Worm (Caenorhabditis elegans): ENCODE data around the gene metl-2.
"Not testable (repeated sequence)": the region's sequence is repeated elsewhere in the genome, so short reads cannot be mapped to it uniquely, and the experiment has no call there.

The metl-2 gene

ce11 chrII:14958113-14958512, 11.6 kb upstream of the metl-2 start, which contains the start of gene Y53F4B.1:
TSS of gene Y53F4B.1 (minus strand) at chrII:14958213.
- TF ChIP-seq tab-1 (GFP tag; IDR thresholded peaks at IDR 0.05) (no peak), T22C8.4 (GFP tag; IDR thresholded peaks at IDR 0.05) (no peak), ref-1 (GFP tag; conservative IDR thresholded peaks at IDR 0.05) (no peak), klf-2 (GFP tag; conservative IDR thresholded peaks at IDR 0.05) (no peak), med-1 (GFP tag; optimal IDR thresholded peaks at IDR 0.05; ENCODE audit: insufficient read depth) (no peak), ztf-23 (GFP tag; IDR thresholded peaks at IDR 0.05) (no peak), cog-1 (tag; optimal IDR thresholded peaks at IDR 0.05) (no peak), ztf-29 (GFP tag; IDR thresholded peaks at IDR 0.05) (no peak), flt-1 (GFP tag; IDR thresholded peaks at IDR 0.05) (no peak)

- TF ChIP-seq tab-1 (GFP tag; IDR thresholded peaks at IDR 0.05) (no peak), flt-1 (GFP tag; IDR thresholded peaks at IDR 0.05) (no peak), cog-1 (tag; optimal IDR thresholded peaks at IDR 0.05) (no peak), ztf-29 (GFP tag; IDR thresholded peaks at IDR 0.05) (no peak), T22C8.4 (GFP tag; IDR thresholded peaks at IDR 0.05) (no peak), ztf-23 (GFP tag; IDR thresholded peaks at IDR 0.05) (no peak), ref-1 (GFP tag; conservative IDR thresholded peaks at IDR 0.05) (no peak), med-1 (GFP tag; optimal IDR thresholded peaks at IDR 0.05; ENCODE audit: insufficient read depth) (no peak), klf-2 (GFP tag; conservative IDR thresholded peaks at IDR 0.05) (no peak)
Measured at ce11 chrII:14959273-14959672, 10.4 kb upstream of the metl-2 start.

DNA sequence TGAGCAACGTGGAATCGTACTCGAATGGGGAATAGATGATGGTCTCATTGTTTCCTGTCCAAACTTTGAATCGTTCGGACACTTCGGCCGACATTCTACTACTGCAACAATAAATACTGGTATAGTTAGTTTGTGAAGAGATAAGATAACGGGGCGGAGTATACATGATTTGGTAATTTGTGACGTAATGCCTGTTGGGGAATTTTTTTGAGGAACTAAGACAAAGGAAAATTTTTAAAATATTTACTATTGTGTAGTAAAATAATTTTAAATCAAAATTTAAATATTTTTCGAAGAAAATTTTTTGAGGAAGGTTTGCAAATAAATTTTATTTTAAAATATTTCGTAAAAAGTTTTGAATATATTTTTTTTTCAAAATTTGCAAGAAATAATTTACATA, 5.7 kb upstream of the metl-2 start, which contains the start of gene elo-9:
elo-9 (minus strand) TSS at position 101 of the 400 bp plus-strand sequence.
- TF ChIP-seq med-1 (GFP tag; optimal IDR thresholded peaks at IDR 0.05; ENCODE audit: insufficient read depth) (no peak), ref-1 (GFP tag; conservative IDR thresholded peaks at IDR 0.05) (no peak), tab-1 (GFP tag; IDR thresholded peaks at IDR 0.05) (no peak), cog-1 (tag; optimal IDR thresholded peaks at IDR 0.05) (no peak), klf-2 (GFP tag; conservative IDR thresholded peaks at IDR 0.05) (no peak), ztf-29 (GFP tag; IDR thresholded peaks at IDR 0.05) (no peak), flt-1 (GFP tag; IDR thresholded peaks at IDR 0.05) (no peak), ztf-23 (GFP tag; IDR thresholded peaks at IDR 0.05) (no peak), T22C8.4 (GFP tag; IDR thresholded peaks at IDR 0.05) (no peak)

- TF ChIP-seq ztf-23 (GFP tag; IDR thresholded peaks at IDR 0.05) (no peak), T22C8.4 (GFP tag; IDR thresholded peaks at IDR 0.05) (no peak), med-1 (GFP tag; optimal IDR thresholded peaks at IDR 0.05; ENCODE audit: insufficient read depth) (no peak), ref-1 (GFP tag; conservative IDR thresholded peaks at IDR 0.05) (no peak), tab-1 (GFP tag; IDR thresholded peaks at IDR 0.05) (no peak), klf-2 (GFP tag; conservative IDR thresholded peaks at IDR 0.05) (no peak), ztf-29 (GFP tag; IDR thresholded peaks at IDR 0.05) (no peak), cog-1 (tag; optimal IDR thresholded peaks at IDR 0.05) (no peak), flt-1 (GFP tag; IDR thresholded peaks at IDR 0.05) (no peak)
Measured at ce11 chrII:14964877-14965276, 4.8 kb upstream of the metl-2 start.

- TF ChIP-seq tab-1 (GFP tag; IDR thresholded peaks at IDR 0.05) (no peak), ref-1 (GFP tag; conservative IDR thresholded peaks at IDR 0.05) (no peak), med-1 (GFP tag; optimal IDR thresholded peaks at IDR 0.05; ENCODE audit: insufficient read depth) (no peak), T22C8.4 (GFP tag; IDR thresholded peaks at IDR 0.05) (no peak), ztf-23 (GFP tag; IDR thresholded peaks at IDR 0.05) (no peak), ztf-29 (GFP tag; IDR thresholded peaks at IDR 0.05) (no peak), flt-1 (GFP tag; IDR thresholded peaks at IDR 0.05) (no peak), klf-2 (GFP tag; conservative IDR thresholded peaks at IDR 0.05) (no peak), cog-1 (tag; optimal IDR thresholded peaks at IDR 0.05) (no peak)
Measured at ce11 chrII:14966420-14966819, 3.3 kb upstream of the metl-2 start.

DNA sequence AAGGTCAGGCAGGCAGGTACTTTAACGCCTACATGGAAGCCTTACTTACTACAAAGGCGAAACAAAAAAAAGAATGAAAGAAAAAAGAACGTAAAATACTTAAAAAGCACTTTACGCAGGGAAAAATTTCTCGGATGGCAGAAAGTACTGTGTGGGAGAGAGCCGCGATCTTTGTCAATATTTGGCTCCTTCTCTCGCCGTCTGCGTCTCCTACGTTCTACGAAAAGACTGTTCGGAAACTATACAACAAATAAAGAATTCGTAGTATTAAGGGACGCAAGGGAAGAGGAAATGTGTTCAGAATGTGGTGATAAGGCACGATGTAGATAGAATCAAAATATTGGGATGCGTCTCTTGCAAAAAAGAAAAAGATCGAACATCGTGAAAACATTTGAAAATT, 2.6 kb upstream of the metl-2 start:
- no peak for TF ChIP-seq tab-1 (GFP tag; IDR thresholded peaks at IDR 0.05)
- TF ChIP-seq ref-1 (GFP tag; conservative IDR thresholded peaks at IDR 0.05), result no peak
- TF ChIP-seq ztf-29 (GFP tag; IDR thresholded peaks at IDR 0.05), result no peak

- no peak for TF ChIP-seq ztf-23 (GFP tag; IDR thresholded peaks at IDR 0.05)
- TF ChIP-seq cog-1 (tag; optimal IDR thresholded peaks at IDR 0.05), result no peak
- TF ChIP-seq ztf-29 (GFP tag; IDR thresholded peaks at IDR 0.05), result no peak
- no peak for TF ChIP-seq tab-1 (GFP tag; IDR thresholded peaks at IDR 0.05)
- no peak for TF ChIP-seq klf-2 (GFP tag; conservative IDR thresholded peaks at IDR 0.05)
- no peak for TF ChIP-seq flt-1 (GFP tag; IDR thresholded peaks at IDR 0.05)
- TF ChIP-seq T22C8.4 (GFP tag; IDR thresholded peaks at IDR 0.05), result no peak
- no peak for TF ChIP-seq ref-1 (GFP tag; conservative IDR thresholded peaks at IDR 0.05)
Measured at ce11 chrII:14968275-14968674, 1.4 kb upstream of the metl-2 start.

DNA sequence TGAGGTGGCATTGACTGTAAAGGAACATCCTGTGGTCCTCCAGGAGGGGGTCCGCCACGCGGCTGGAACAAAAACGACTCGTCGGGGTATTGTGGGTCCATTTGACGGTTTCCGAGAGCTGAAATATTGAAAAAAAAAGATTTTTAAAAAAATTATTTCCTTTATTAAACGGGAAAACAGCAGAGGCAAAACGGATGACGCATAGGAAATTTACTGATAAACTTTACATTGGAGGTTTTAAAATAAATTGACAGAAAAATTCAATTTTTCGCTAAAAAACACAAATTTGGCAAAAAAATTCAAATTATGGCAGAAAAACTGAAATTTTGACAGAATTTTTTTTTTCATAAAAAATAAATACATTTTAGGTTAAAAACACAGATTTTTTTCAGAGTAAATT, 14.2 kb downstream of the metl-2 start, which contains the start of gene Y53F4B.5:
Y53F4B.5 (minus strand) TSS at position 101 of the 400 bp plus-strand sequence.
- TF ChIP-seq cog-1 (tag; optimal IDR thresholded peaks at IDR 0.05) (no peak), T22C8.4 (GFP tag; IDR thresholded peaks at IDR 0.05) (no peak), klf-2 (GFP tag; conservative IDR thresholded peaks at IDR 0.05) (no peak), ztf-29 (GFP tag; IDR thresholded peaks at IDR 0.05) (no peak), tab-1 (GFP tag; IDR thresholded peaks at IDR 0.05) (no peak), ztf-23 (GFP tag; IDR thresholded peaks at IDR 0.05) (no peak), med-1 (GFP tag; optimal IDR thresholded peaks at IDR 0.05; ENCODE audit: insufficient read depth) (no peak), flt-1 (GFP tag; IDR thresholded peaks at IDR 0.05) (no peak), ref-1 (GFP tag; conservative IDR thresholded peaks at IDR 0.05) (no peak)

DNA sequence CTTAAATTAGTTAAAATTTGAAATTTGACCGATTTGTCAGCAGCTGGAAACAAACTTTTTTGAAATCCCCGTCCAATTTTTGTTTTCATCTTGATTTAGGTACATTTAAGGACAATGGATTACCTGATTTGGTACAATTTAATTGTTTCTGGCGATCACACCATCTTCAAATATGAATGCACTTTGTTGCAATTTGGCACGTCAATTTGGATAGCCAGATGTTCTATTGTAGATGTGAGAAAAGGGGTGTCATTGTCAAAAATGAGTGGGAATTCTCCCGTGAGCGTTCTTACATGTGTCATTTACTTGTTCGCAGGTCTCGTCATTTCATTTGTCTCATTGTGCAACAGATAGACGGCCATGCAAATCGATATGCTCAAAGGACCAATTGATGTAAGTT, 18.5 kb downstream of the metl-2 start, which contains the start of gene Y53F4B.43:
Y53F4B.43 (plus strand) TSS at position 301 of the 400 bp plus-strand sequence.
- TF ChIP-seq ztf-29 (GFP tag; IDR thresholded peaks at IDR 0.05); ztf-23 (GFP tag; IDR thresholded peaks at IDR 0.05); cog-1 (tag; optimal IDR thresholded peaks at IDR 0.05): not testable (repeated sequence)

- not testable (repeated sequence) for TF ChIP-seq flt-1, tab-1, ztf-29 (GFP tag; IDR thresholded peaks at IDR 0.05)
Measured at ce11 chrII:14992598-14992997, 22.9 kb downstream of the metl-2 start, which contains the start of gene Y53F4B.7. TSS of gene Y53F4B.7 (plus strand) at chrII:14992898.

All from whole organism, midembryonic.